Fruit fly (Drosophila melanogaster) whole organism, pupa: ENCODE results near the gene RpS5a.

Experiments
- CG10348 ChIP-seq: fragments of 200-800 bp; sonication (Bioruptor generic); IDR thresholded peaks from 2 replicates; pipeline ENCODE4 v1.3.6; 2022; ENCODE audit warnings: missing biosample characterization, missing genetic modification characterization
- CG12605 ChIP-seq: fragments of 200-800 bp; sonication (Bioruptor generic); IDR thresholded peaks from 2 replicates; pipeline ENCODE4 v1.3.6; 2022; ENCODE audit warnings: missing biosample characterization, missing genetic modification characterization
- CG13204 ChIP-seq: fragments of 200-800 bp; sonication (Bioruptor generic); optimal IDR thresholded peaks from 2 replicates; lab custom pipeline; 2018; ENCODE audit warnings: missing biosample characterization, mild to moderate bottlenecking, missing genetic modification characterization, moderate library complexity
- CG14655 ChIP-seq: fragments of 200-800 bp; sonication (Bioruptor generic); optimal IDR thresholded peaks from 3 replicates; lab custom pipeline; 2017; ENCODE audit warnings: mild to moderate bottlenecking, missing biosample characterization, missing genetic modification reagents, missing genetic modification characterization
- CG15710 ChIP-seq: fragments of 200-800 bp; sonication (Bioruptor generic); optimal IDR thresholded peaks from 2 replicates; lab custom pipeline; 2018; ENCODE audit warnings: missing biosample characterization, mild to moderate bottlenecking, missing genetic modification characterization, moderate library complexity
- CG17806 ChIP-seq: fragments of 200-800 bp; sonication (Bioruptor generic); optimal IDR thresholded peaks from 2 replicates; lab custom pipeline; 2018; ENCODE audit warnings: missing biosample characterization, mild to moderate bottlenecking, missing genetic modification characterization, moderate library complexity
- CG32121 ChIP-seq: fragments of 200-800 bp; sonication (Bioruptor generic); IDR thresholded peaks from 2 replicates; pipeline ENCODE4 v1.3.6; 2022; ENCODE audit warnings: missing biosample characterization, missing genetic modification characterization
- CG34367 ChIP-seq: fragments of 200-800 bp; sonication (Bioruptor generic); optimal IDR thresholded peaks from 2 replicates; lab custom pipeline; 2018; ENCODE audit warnings: missing biosample characterization, mild to moderate bottlenecking, missing genetic modification characterization
- CG4496 ChIP-seq: fragments of 200-800 bp; sonication (Bioruptor generic); IDR thresholded peaks from 3 replicates; pipeline ENCODE4 v1.3.6; 2022; ENCODE audit warnings: missing biosample characterization, missing genetic modification characterization
- CG8159 ChIP-seq: fragments of 200-800 bp; sonication (Bioruptor generic); optimal IDR thresholded peaks from 3 replicates; lab custom pipeline; 2018; ENCODE audit warnings: missing biosample characterization, mild to moderate bottlenecking, missing genetic modification characterization, moderate library complexity
- CG8301 ChIP-seq: fragments of 200-800 bp; sonication (Bioruptor generic); optimal IDR thresholded peaks from 2 replicates; lab custom pipeline; 2018; ENCODE audit warnings: missing biosample characterization, mild to moderate bottlenecking, missing genetic modification characterization
- CG9948 ChIP-seq: fragments of 200-800 bp; sonication (Bioruptor generic); optimal IDR thresholded peaks from 2 replicates; lab custom pipeline; 2018; ENCODE audit warnings: missing biosample characterization, mild to moderate bottlenecking, missing genetic modification characterization, moderate library complexity
- D1 ChIP-seq: fragments of 200-800 bp; sonication (Bioruptor generic); optimal IDR thresholded peaks from 2 replicates; lab custom pipeline; 2018; ENCODE audit warnings: missing biosample characterization, mild to moderate bottlenecking, missing genetic modification characterization, moderate library complexity
- EcR ChIP-seq: fragments of 200-800 bp; sonication (Bioruptor generic); optimal IDR thresholded peaks from 3 replicates; lab custom pipeline; 2019; ENCODE audit warnings: missing biosample characterization, missing genetic modification characterization, mild to moderate bottlenecking, moderate library complexity, missing genetic modification reagents
- Ets98B ChIP-seq: fragments of 200-800 bp; sonication (Bioruptor generic); IDR thresholded peaks from 2 replicates; pipeline ENCODE4 v1.3.6; 2022; ENCODE audit warnings: missing biosample characterization, missing genetic modification characterization
- Pif1A ChIP-seq: fragments of 200-800 bp; sonication (Bioruptor generic); optimal IDR thresholded peaks from 3 replicates; lab custom pipeline; 2016; ENCODE audit warnings: missing biosample characterization, missing genetic modification characterization
- Pif1B ChIP-seq: fragments of 200-800 bp; sonication (Bioruptor generic); optimal IDR thresholded peaks from 3 replicates; lab custom pipeline; 2016; ENCODE audit warnings: missing biosample characterization, missing genetic modification characterization
- Snoo ChIP-seq: fragments of 200-800 bp; sonication (Bioruptor generic); optimal IDR thresholded peaks from 3 replicates; lab custom pipeline; 2017; ENCODE audit warnings: missing biosample characterization, mild to moderate bottlenecking, missing genetic modification characterization, inconsistent platforms
- fd96Ca ChIP-seq: fragments of 200-800 bp; sonication (Bioruptor generic); IDR thresholded peaks from 3 replicates; pipeline ENCODE4 v1.3.6; 2022; ENCODE audit warnings: missing biosample characterization, missing genetic modification characterization
- gl ChIP-seq: fragments of 200-800 bp; sonication (Bioruptor generic); optimal IDR thresholded peaks from 2 replicates; lab custom pipeline; 2018; ENCODE audit warnings: missing biosample characterization, mild to moderate bottlenecking, missing genetic modification characterization
- rn ChIP-seq: fragments of 200-800 bp; sonication (Bioruptor generic); IDR thresholded peaks from 2 replicates; pipeline ENCODE4 v1.3.6; 2022; ENCODE audit warnings: missing biosample characterization, missing genetic modification characterization

Gene RpS5a

dm6 chrX:17106153-17106700 lies 41.8 kb downstream of the RpS5a start:
- TF ChIP-seq Ets98B (GFP tag; lab: Robert Waterston, UW), result no peak

DNA sequence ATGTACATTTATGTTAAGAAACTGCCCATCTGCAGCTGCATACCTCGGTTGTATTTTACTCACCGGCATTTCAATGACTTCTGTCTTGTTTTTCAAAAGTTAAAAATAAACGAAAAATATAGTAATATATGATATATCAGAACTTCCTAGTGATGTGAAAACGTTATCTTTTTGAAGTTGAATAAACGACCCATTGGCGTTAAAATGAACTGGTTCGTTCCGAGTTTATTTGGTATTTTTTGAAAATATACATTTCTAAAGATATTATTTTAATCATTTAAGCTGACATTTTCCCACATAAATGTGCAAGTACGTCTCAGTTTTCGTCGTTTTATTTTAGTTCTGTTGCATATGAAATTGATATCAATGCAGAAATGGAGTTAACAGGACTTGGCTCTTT lies 42.4 kb downstream of the RpS5a start, which contains the start of gene Arpc3B:
Gene Arpc3B (minus strand): TSS at position 146 of the 400 bp plus-strand sequence.
- TF ChIP-seq gl (tag; lab: Kevin White, UChicago) (no peak), CG32121 (no peak), EcR (no peak), Pif1B (GFP tag; lab: Kevin White, UChicago) (no peak), CG10348 (GFP tag; lab: Robert Waterston, UW) (no peak), CG8159 (tag; lab: Kevin White, UChicago) (no peak), CG34367 (tag; lab: Kevin White, UChicago) (no peak)

DNA sequence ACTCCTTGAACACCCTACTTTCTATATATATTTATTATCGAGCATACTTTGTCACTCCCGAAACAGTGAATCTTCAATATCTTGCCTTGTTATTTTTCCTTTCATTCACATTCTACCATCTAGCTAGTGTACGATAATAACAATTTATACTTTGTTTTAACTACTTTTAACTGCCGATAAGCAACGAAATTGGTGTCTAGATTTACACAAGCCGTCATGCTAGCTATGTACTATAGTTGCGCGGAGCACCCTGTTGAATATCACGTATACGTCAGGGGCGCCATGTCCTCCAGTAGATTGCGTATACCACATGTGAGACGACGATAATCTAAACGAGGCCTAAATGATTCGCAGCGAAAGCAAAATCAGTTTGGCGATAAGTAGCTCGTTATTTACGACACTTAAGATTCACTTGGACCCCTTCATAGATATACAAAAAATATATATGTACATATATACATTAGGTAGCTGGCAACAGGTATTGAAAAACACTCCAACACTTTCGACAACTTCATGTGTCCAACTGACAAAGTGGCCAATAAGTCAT lies 54.1 kb downstream of the RpS5a start:
- TF ChIP-seq CG9948, result no peak
- no peak for TF ChIP-seq EcR
- no peak for TF ChIP-seq CG12605 (GFP tag; lab: Robert Waterston, UW)
- TF ChIP-seq CG14655 (GFP tag; lab: Kevin White, UChicago), result no peak
- TF ChIP-seq Pif1A (GFP tag; lab: Kevin White, UChicago), result no peak
- TF ChIP-seq Pif1B (GFP tag; lab: Kevin White, UChicago), result no peak
- no peak for TF ChIP-seq Snoo
- TF ChIP-seq CG8301 (tag; lab: Kevin White, UChicago), result no peak
- TF ChIP-seq D1, result no peak
- no peak for TF ChIP-seq gl (tag; lab: Kevin White, UChicago)
- no peak for TF ChIP-seq Ets98B (GFP tag; lab: Robert Waterston, UW)
- TF ChIP-seq CG13204 (GFP tag; lab: Kevin White, UChicago), result no peak
- no peak for TF ChIP-seq fd96Ca (GFP tag; lab: Robert Waterston, UW)
- TF ChIP-seq CG15710 (tag; lab: Kevin White, UChicago), result no peak
- no peak for TF ChIP-seq rn (GFP tag; lab: Robert Waterston, UW)
- no peak for TF ChIP-seq CG34367 (tag; lab: Kevin White, UChicago)
- no peak for TF ChIP-seq CG4496 (GFP tag; lab: Robert Waterston, UW)
- no peak for TF ChIP-seq CG32121
- no peak for TF ChIP-seq CG8159 (tag; lab: Kevin White, UChicago)
- no peak for TF ChIP-seq CG17806 (tag; lab: Kevin White, UChicago)
